Fruit fly (Drosophila melanogaster) whole organism, prepupa: ENCODE results near the gene kumpel.

Source experiments
- CG11762 ChIP-seq: fragments of 200-800 bp; sonication (Bioruptor generic); optimal IDR thresholded peaks from 3 replicates; lab custom pipeline; 2016; ENCODE audit warnings: missing biosample characterization, missing genetic modification characterization; ENCODE audit not compliant: insufficient read depth
- Ets96B ChIP-seq: fragments of 200-800 bp; optimal IDR thresholded peaks from 2 replicates; lab custom pipeline; 2019; ENCODE audit warnings: missing biosample characterization, mild to moderate bottlenecking, missing genetic modification characterization, moderate library complexity
- Met ChIP-seq: fragments of 200-800 bp; sonication (Bioruptor generic); optimal IDR thresholded peaks from 3 replicates; lab custom pipeline; 2016; ENCODE audit warnings: missing biosample characterization, missing genetic modification characterization

DNA sequence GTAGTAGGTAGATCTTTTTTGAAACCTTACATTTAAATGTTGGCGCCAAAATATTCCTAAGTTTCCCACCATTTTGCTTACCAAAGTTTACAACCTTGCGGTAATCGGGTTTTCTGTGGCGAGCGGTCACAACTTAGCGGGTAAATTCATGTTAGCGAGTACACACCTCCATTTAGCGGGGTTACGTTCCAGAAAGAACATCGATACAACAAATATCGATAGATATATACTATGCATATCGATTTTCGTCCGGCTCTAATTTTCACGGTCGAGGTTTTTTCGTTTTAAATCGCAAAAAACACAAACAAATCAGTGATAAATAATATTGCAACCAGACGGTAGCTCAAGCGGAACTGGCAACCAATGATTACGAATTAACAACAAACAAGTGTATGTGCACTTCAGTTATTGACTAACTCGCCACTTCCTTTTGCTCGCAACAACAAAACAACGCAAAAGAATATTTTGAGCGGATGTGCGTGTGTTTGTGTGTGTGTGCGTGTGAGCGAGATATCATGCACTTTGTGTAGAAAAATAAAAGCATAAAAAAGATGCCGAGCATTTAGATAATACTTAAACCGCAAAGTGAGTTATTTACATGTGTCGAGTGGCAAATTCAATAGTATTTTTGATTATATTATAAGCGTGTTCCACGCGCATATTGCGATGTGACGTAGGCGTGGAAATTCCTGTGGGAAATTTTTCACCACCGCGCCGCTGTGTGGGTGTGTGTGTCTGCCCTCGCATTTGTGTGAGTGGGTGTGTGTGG lies 18.3 kb upstream of the kumpel start, which contains the start of gene Lnk:
- TF ChIP-seq Met (GFP tag; lab: Kevin White, UChicago): no peak
- TF ChIP-seq Ets96B (tag; lab: Kevin White, UChicago): no peak
- no peak for TF ChIP-seq CG11762 (GFP tag; lab: Kevin White, UChicago)
